Fruit fly (Drosophila melanogaster): Measurements from ENCODE around the gene CG14563.

The CG14563 gene

dm6 chr3L:21832203-21833160, 9.7 kb downstream of the CG14563 start, which contains the start of the genes CG7148 and Nopp140 (continued):
- TF ChIP-seq CG16779 (GFP tag; IDR thresholded peaks at IDR 0.05) (peak; percentile 77), Hr39 (optimal IDR thresholded peaks at IDR 0.05) (no peak), CG8089 (GFP tag; optimal IDR thresholded peaks at IDR 0.05) (peak; percentile 67), Hr51 (GFP tag; optimal IDR thresholded peaks at IDR 0.05) (peak; percentile 52 to 59), HmgZ (tag; optimal IDR thresholded peaks at IDR 0.05) (peak; percentile 83), prd (optimal IDR thresholded peaks at IDR 0.05) (no peak), prd (GFP tag; IDR thresholded peaks at IDR 0.05) (peak; percentile 69), CG13424 (tag; optimal IDR thresholded peaks at IDR 0.05) (peak; percentile 67), B-H2 (GFP tag; optimal IDR thresholded peaks at IDR 0.05) (peak; percentile 89), odd (GFP tag; optimal IDR thresholded peaks at IDR 0.05) (no peak), ERR (GFP tag; optimal IDR thresholded peaks at IDR 0.05) (peak; percentile 34), CG13287 (GFP tag; IDR thresholded peaks at IDR 0.05; ENCODE audit: partially characterized antibody) (peak; percentile 39; the same call in 1 of the 2 replicates), CG2129 (GFP tag; IDR thresholded peaks at IDR 0.05; ENCODE audit: partially characterized antibody) (no peak), CG4820 (GFP tag; optimal IDR thresholded peaks at IDR 0.05) (peak; percentile 76), Mrtf (GFP tag; IDR thresholded peaks at IDR 0.05) (peak; percentile 40; the same call in 1 of the 3 replicates), her (GFP tag; optimal IDR thresholded peaks at IDR 0.05) (peak; percentile 68), chm (GFP tag; IDR thresholded peaks at IDR 0.05) (peak; percentile 76), CG10209 (GFP tag; optimal IDR thresholded peaks at IDR 0.05) (peak; percentile 63), vnd (GFP tag; IDR thresholded peaks at IDR 0.05; ENCODE audit: partially characterized antibody) (no peak), CG14860 (GFP tag; IDR thresholded peaks at IDR 0.05; ENCODE audit: partially characterized antibody) (no peak), peb (GFP tag; IDR thresholded peaks at IDR 0.05) (0 out of 2 replicates have a peak, but pooled peaks have one; percentile 25), Ravus (GFP tag; IDR thresholded peaks at IDR 0.05) (peak; percentile 3; the same call in 1 of the 2 replicates), CG4360 (GFP tag; IDR thresholded peaks at IDR 0.05) (peak; percentile 7; the same call in 1 of the 2 replicates), Ptx1 (GFP tag; IDR thresholded peaks at IDR 0.05) (peak; percentile 47; the same call in 1 of the 2 replicates), exex (tag; optimal IDR thresholded peaks at IDR 0.05) (no peak), CG43689 (GFP tag; IDR thresholded peaks at IDR 0.05) (peak; percentile 17; the same call in 1 of the 2 replicates), mam (GFP tag; optimal IDR thresholded peaks at IDR 0.05) (peak; percentile 80), grn (GFP tag; optimal IDR thresholded peaks at IDR 0.05) (no peak), BtbVII (GFP tag; optimal IDR thresholded peaks at IDR 0.05) (peak; percentile 47), org-1 (GFP tag; optimal IDR thresholded peaks at IDR 0.05) (no peak), CG5953 (GFP tag; IDR thresholded peaks at IDR 0.05) (peak; percentile 48; the same call in 1 of the 2 replicates), Vsx1 (GFP tag; optimal IDR thresholded peaks at IDR 0.05) (no peak), CG10543 (GFP tag; optimal IDR thresholded peaks at IDR 0.05) (peak; percentile 68), CG12769 (tag; optimal IDR thresholded peaks at IDR 0.05) (peak; percentile 79), Kr (GFP tag; optimal IDR thresholded peaks at IDR 0.05) (no peak), Med (GFP tag) (peak; percentile 95), Spps (tag; optimal IDR thresholded peaks at IDR 0.05) (no peak), CG33213 (GFP tag; optimal IDR thresholded peaks at IDR 0.05) (peak; percentile 66), dmrt99B (tag; optimal IDR thresholded peaks at IDR 0.05) (no peak), CG2202 (tag; optimal IDR thresholded peaks at IDR 0.05) (no peak), CG11247 (GFP tag; IDR thresholded peaks at IDR 0.05) (peak; percentile 77), CG31441 (GFP tag; IDR thresholded peaks at IDR 0.05) (peak; percentile 61), CG34224 (GFP tag; IDR thresholded peaks at IDR 0.05; ENCODE audit: partially characterized antibody) (peak; percentile 32; the same call in 1 of the 3 replicates), CG11723 (GFP tag; optimal IDR thresholded peaks at IDR 0.05) (peak; percentile 38), CG4617 (GFP tag; optimal IDR thresholded peaks at IDR 0.05; ENCODE audit: borderline replicate concordance) (peak; percentile 75), Blimp-1 (GFP tag; optimal IDR thresholded peaks at IDR 0.05) (no peak), Hand (GFP tag; optimal IDR thresholded peaks at IDR 0.05) (peak; percentile 10)

All from whole organism, embryonic.